Fruit fly (Drosophila melanogaster) whole organism, embryonic: Measurements from ENCODE around the gene dyw.

Source experiments
- Awh ChIP-seq: fragments of 200-800 bp; sonication (Bioruptor generic); IDR thresholded peaks from 2 replicates; pipeline ENCODE4, ENCODE4 v1.3.6; 2022; ENCODE audit warnings: missing biosample characterization, missing genetic modification characterization
- B-H1 ChIP-seq: fragments of 200-800 bp; sonication (Bioruptor generic); IDR thresholded peaks from 3 replicates; pipeline ENCODE4 v1.3.6; 2022; ENCODE audit warnings: missing biosample characterization, missing genetic modification characterization
- CG10274 ChIP-seq: fragments of 200-800 bp; sonication (Bioruptor generic); optimal IDR thresholded peaks from 3 replicates; lab custom pipeline; 2017; ENCODE audit warnings: missing biosample characterization, mild to moderate bottlenecking, missing genetic modification characterization
- CG11085 ChIP-seq: fragments of 200-800 bp; sonication (Bioruptor generic); IDR thresholded peaks from 2 replicates; pipeline ENCODE4 v1.3.6; 2022; ENCODE audit warnings: missing biosample characterization, missing genetic modification characterization
- CG12236 ChIP-seq: fragments of 200-800 bp; sonication (Bioruptor generic); optimal IDR thresholded peaks from 2 replicates; lab custom pipeline; 2016; ENCODE audit warnings: missing biosample characterization, missing genetic modification characterization
- CG12299 ChIP-seq: fragments of 200-800 bp; sonication (Bioruptor generic); optimal IDR thresholded peaks from 2 replicates; lab custom pipeline; 2018; ENCODE audit warnings: missing biosample characterization, mild to moderate bottlenecking, missing genetic modification characterization
- CG14014 ChIP-seq: fragments of 200-800 bp; sonication (Bioruptor generic); IDR thresholded peaks from 2 replicates; pipeline ENCODE4 v1.3.6; 2022; ENCODE audit warnings: missing biosample characterization, missing genetic modification characterization
- CG15011 ChIP-seq: fragments of 200-800 bp; sonication (Bioruptor generic); optimal IDR thresholded peaks from 3 replicates; lab custom pipeline; 2018; ENCODE audit warnings: missing biosample characterization, mild to moderate bottlenecking, missing genetic modification characterization
- CG15269 ChIP-seq: fragments of 200-800 bp; sonication (Bioruptor generic); optimal IDR thresholded peaks from 2 replicates; lab custom pipeline; 2018; ENCODE audit warnings: missing biosample characterization, mild to moderate bottlenecking, missing genetic modification characterization, moderate library complexity
- CG15514 ChIP-seq: fragments of 200-800 bp; sonication (Bioruptor generic); optimal IDR thresholded peaks from 3 replicates; lab custom pipeline; 2017; ENCODE audit warnings: missing biosample characterization, missing genetic modification characterization, mild to moderate bottlenecking, moderate library complexity, missing genetic modification reagents
- CG17186 ChIP-seq: fragments of 200-800 bp; sonication (Bioruptor generic); optimal IDR thresholded peaks from 3 replicates; lab custom pipeline; 2017; ENCODE audit warnings: missing biosample characterization, missing genetic modification reagents, missing genetic modification characterization
- CG17359 ChIP-seq: fragments of 200-800 bp; sonication (Bioruptor generic); optimal IDR thresholded peaks from 3 replicates; lab custom pipeline; 2018; ENCODE audit warnings: missing biosample characterization, mild to moderate bottlenecking, missing genetic modification characterization, moderate library complexity
- CG18262 ChIP-seq: fragments of 200-800 bp; optimal IDR thresholded peaks from 3 replicates; lab custom pipeline; 2019; ENCODE audit warnings: missing biosample characterization, mild to moderate bottlenecking, missing genetic modification characterization, moderate library complexity
- CG2129 ChIP-seq: fragments of 200-800 bp; sonication (Bioruptor generic); IDR thresholded peaks from 2 replicates; pipeline ENCODE4 v1.3.6; 2022; ENCODE audit warnings: missing biosample characterization, missing genetic modification characterization; ENCODE audit not compliant: partially characterized antibody
- CG2202 ChIP-seq: fragments of 200-800 bp; sonication (Bioruptor generic); optimal IDR thresholded peaks from 2 replicates; lab custom pipeline; 2018; ENCODE audit warnings: missing biosample characterization, mild to moderate bottlenecking, missing genetic modification characterization
- CG43689 ChIP-seq: fragments of 200-800 bp; sonication (Bioruptor generic); IDR thresholded peaks from 2 replicates; pipeline ENCODE4 v1.3.6; 2022; ENCODE audit warnings: missing biosample characterization, missing genetic modification characterization
- CG6175 ChIP-seq: fragments of 200-800 bp; sonication (Bioruptor generic); IDR thresholded peaks from 3 replicates; pipeline ENCODE4 v1.3.6; 2022; ENCODE audit warnings: missing biosample characterization, missing genetic modification characterization
- CG6813 ChIP-seq: fragments of 200-800 bp; sonication (Bioruptor generic); optimal IDR thresholded peaks from 2 replicates; lab custom pipeline; 2017; ENCODE audit warnings: missing biosample characterization, missing genetic modification characterization, mild to moderate bottlenecking, moderate library complexity, missing genetic modification reagents
- CG7786 ChIP-seq: fragments of 200-800 bp; sonication (Bioruptor generic); optimal IDR thresholded peaks from 2 replicates; lab custom pipeline; 2016; ENCODE audit warnings: missing biosample characterization, missing genetic modification characterization
- CG9437 ChIP-seq: fragments of 200-800 bp; sonication (Bioruptor generic); optimal IDR thresholded peaks from 2 replicates; lab custom pipeline; 2018; ENCODE audit warnings: missing biosample characterization, mild to moderate bottlenecking, missing genetic modification characterization
- CoRest ChIP-seq: fragments of 200-800 bp; sonication (Bioruptor generic); optimal IDR thresholded peaks from 3 replicates; lab custom pipeline; 2018; ENCODE audit warnings: missing biosample characterization, mild to moderate bottlenecking, missing genetic modification characterization, moderate library complexity
- Dek ChIP-seq: fragments of 200-800 bp; sonication (Bioruptor generic); optimal IDR thresholded peaks from 3 replicates; lab custom pipeline; 2019; ENCODE audit warnings: missing biosample characterization, mild to moderate bottlenecking, missing genetic modification characterization, moderate library complexity
- HHEX ChIP-seq: fragments of 200-800 bp; sonication (Bioruptor generic); optimal IDR thresholded peaks from 3 replicates; lab custom pipeline; 2017; ENCODE audit warnings: missing biosample characterization, mild to moderate bottlenecking, missing genetic modification characterization, missing genetic modification reagents
- MBD-R2 ChIP-seq: fragments of 200-800 bp; sonication (Bioruptor generic); IDR thresholded peaks from 2 replicates; pipeline ENCODE4 v1.3.6; 2022; ENCODE audit warnings: missing biosample characterization, missing genetic modification characterization
- Myb ChIP-seq: fragments of 200-800 bp; sonication (Bioruptor generic); optimal IDR thresholded peaks from 2 replicates; lab custom pipeline; 2016; ENCODE audit warnings: missing biosample characterization, missing genetic modification characterization
- Neu2 ChIP-seq: fragments of 200-800 bp; sonication (Bioruptor generic); optimal IDR thresholded peaks from 3 replicates; lab custom pipeline; 2016; ENCODE audit warnings: missing biosample characterization, missing genetic modification characterization, borderline replicate concordance
- Nf-YA ChIP-seq: fragments of 200-800 bp; sonication (Bioruptor generic); IDR thresholded peaks from 2 replicates; pipeline ENCODE4 v1.3.6; 2022; ENCODE audit warnings: missing biosample characterization, missing genetic modification characterization
- Sox102F ChIP-seq: fragments of 200-800 bp; sonication (Bioruptor generic); optimal IDR thresholded peaks from 2 replicates; lab custom pipeline; 2018; ENCODE audit warnings: missing biosample characterization, mild to moderate bottlenecking, missing genetic modification characterization, moderate library complexity
- Ssrp ChIP-seq: fragments of 200-800 bp; sonication (Bioruptor generic); optimal IDR thresholded peaks from 2 replicates; lab custom pipeline; 2018; ENCODE audit warnings: missing biosample characterization, mild to moderate bottlenecking, missing genetic modification characterization, moderate library complexity
- Taf1 ChIP-seq: fragments of 200-800 bp; sonication (Bioruptor generic); IDR thresholded peaks from 2 replicates; pipeline ENCODE4 v1.3.6; 2022; ENCODE audit warnings: missing biosample characterization, missing genetic modification characterization
- Trl ChIP-seq, 3 experiments: fragments of >200 bp in 2 of 3; fragments of 200-800 bp in 1 of 3; sonication (Bioruptor generic) in 1 of 3; optimal IDR thresholded peaks; 2 replicates in 1 of 3; 3 replicates in 2 of 3; lab custom pipeline; 2016 to 2017; ENCODE audit warnings: missing biosample characterization in 1 of 3, missing genetic modification characterization in 1 of 3
- Vsx1 ChIP-seq: fragments of 200-800 bp; sonication (Bioruptor generic); optimal IDR thresholded peaks from 2 replicates; lab custom pipeline; 2017; ENCODE audit warnings: missing biosample characterization, mild to moderate bottlenecking, missing genetic modification characterization, missing genetic modification reagents
- bbx ChIP-seq: fragments of 200-800 bp; sonication (Bioruptor generic); IDR thresholded peaks from 2 replicates; pipeline ENCODE4 v1.3.6; 2022; ENCODE audit warnings: missing biosample characterization, missing genetic modification characterization; ENCODE audit not compliant: partially characterized antibody
- btn ChIP-seq: fragments of 200-800 bp; sonication (Bioruptor generic); optimal IDR thresholded peaks from 2 replicates; lab custom pipeline; 2016; ENCODE audit warnings: missing biosample characterization, missing genetic modification characterization
- dysf ChIP-seq: fragments of 200-800 bp; sonication (Bioruptor generic); IDR thresholded peaks from 3 replicates; pipeline ENCODE4 v1.3.6; 2022; ENCODE audit warnings: missing biosample characterization, missing genetic modification characterization
- fru ChIP-seq: fragments of >200 bp; optimal IDR thresholded peaks from 2 replicates; lab custom pipeline; 2017
- gce ChIP-seq: fragments of 200-800 bp; sonication (Bioruptor generic); IDR thresholded peaks from 3 replicates; pipeline ENCODE4 v1.3.6; 2022; ENCODE audit warnings: missing biosample characterization, missing genetic modification characterization
- hbn ChIP-seq: fragments of 200-800 bp; sonication (Bioruptor generic); IDR thresholded peaks from 2 replicates; pipeline ENCODE4 v1.3.6; 2022; ENCODE audit warnings: missing biosample characterization, missing genetic modification characterization; ENCODE audit not compliant: partially characterized antibody
- ken ChIP-seq: fragments of 200-800 bp; sonication (Bioruptor generic); IDR thresholded peaks from 3 replicates; pipeline ENCODE4 v1.3.6; 2022; ENCODE audit warnings: missing biosample characterization, missing genetic modification characterization
- lab ChIP-seq: fragments of 200-800 bp; sonication (Bioruptor generic); optimal IDR thresholded peaks from 3 replicates; lab custom pipeline; 2017; ENCODE audit warnings: missing biosample characterization, missing genetic modification characterization, mild to moderate bottlenecking, moderate library complexity, missing genetic modification reagents
- nerfin-1 ChIP-seq: fragments of 200-800 bp; sonication (Bioruptor generic); optimal IDR thresholded peaks from 3 replicates; lab custom pipeline; 2019; ENCODE audit warnings: missing biosample characterization, mild to moderate bottlenecking, missing genetic modification characterization, moderate library complexity
- nerfin-2 ChIP-seq: fragments of 200-800 bp; sonication (Bioruptor generic); IDR thresholded peaks from 2 replicates; pipeline ENCODE4 v1.3.6; 2022; ENCODE audit warnings: missing biosample characterization, missing genetic modification characterization; ENCODE audit not compliant: partially characterized antibody
- pan ChIP-seq, 4 experiments: fragments of >200 bp in 3 of 4; fragments of 200-800 bp in 1 of 4; sonication (Bioruptor generic) in 1 of 4; optimal IDR thresholded peaks in 3 of 4; IDR thresholded peaks in 1 of 4; 2 replicates each; pipeline versions ENCODE4 v1.3.6 to Lab custom; 2017 to 2022; ENCODE audit warnings: missing biosample characterization in 2 of 4, missing genetic modification characterization in 2 of 4, mixed read lengths in 1 of 4
- pita ChIP-seq: fragments of 200-800 bp; sonication (Bioruptor generic); optimal IDR thresholded peaks from 2 replicates; lab custom pipeline; 2017; ENCODE audit warnings: missing biosample characterization, mild to moderate bottlenecking, missing genetic modification characterization
- row ChIP-seq: fragments of 200-800 bp; sonication (Bioruptor generic); IDR thresholded peaks from 3 replicates; pipeline ENCODE4 v1.3.6; 2022; ENCODE audit warnings: missing biosample characterization, missing genetic modification characterization
- sd ChIP-seq: fragments of 200-800 bp; sonication (Bioruptor generic); optimal IDR thresholded peaks from 3 replicates; lab custom pipeline; 2018; ENCODE audit warnings: missing biosample characterization, mild to moderate bottlenecking, missing genetic modification characterization, moderate library complexity
- sim ChIP-seq: fragments of 200-800 bp; sonication (Bioruptor generic); IDR thresholded peaks from 2 replicates; pipeline ENCODE4 v1.3.6; 2022; ENCODE audit warnings: missing biosample characterization, missing genetic modification characterization
- sug ChIP-seq: fragments of 200-800 bp; optimal IDR thresholded peaks from 2 replicates; lab custom pipeline; 2019; ENCODE audit warnings: missing biosample characterization, mild to moderate bottlenecking, missing genetic modification characterization, moderate library complexity
- vfl ChIP-seq: fragments of 200-800 bp; sonication (Bioruptor generic); optimal IDR thresholded peaks from 2 replicates; lab custom pipeline; 2016; ENCODE audit warnings: missing biosample characterization, missing genetic modification characterization

The dyw gene

dm6 chrX:2732127-2732526, 38.4 kb upstream of the dyw start, which contains the start of the genes ttm50 and CG2712 (continued):
- TF ChIP-seq lab (GFP tag; lab: Kevin White, UChicago), result no peak
- TF ChIP-seq CG6175, result no peak
- no peak for TF ChIP-seq CG43689 (GFP tag; lab: Robert Waterston, UW)
- no peak for TF ChIP-seq CG15269
- peak; percentile 6 for TF ChIP-seq vfl (GFP tag; lab: Kevin White, UChicago)
- no peak for TF ChIP-seq Sox102F
- peak; percentile 14; the same call in 1 of the 2 replicates for TF ChIP-seq CG14014 (GFP tag; lab: Robert Waterston, UW)
- peak; percentile 7 for TF ChIP-seq CG12299 (tag; lab: Kevin White, UChicago)
- peak; percentile 19 for TF ChIP-seq CG9437
- peak; percentile 70; the same call in 2 of the 3 replicates for TF ChIP-seq dysf (GFP tag; lab: Robert Waterston, UW)
- no peak for TF ChIP-seq CG2202 (tag; lab: Kevin White, UChicago)
- TF ChIP-seq pan (optimal IDR thresholded peaks at IDR 0.05; lab: Kevin White, UChicago), result no peak
- TF ChIP-seq pan (GFP tag; optimal IDR thresholded peaks at IDR 0.05 in 1 of 2, IDR thresholded peaks at IDR 0.05 in 1 of 2), result peak in 1 of 2 experiments; percentile 35
- peak; percentile 63 for TF ChIP-seq Dek
- TF ChIP-seq Ssrp (tag; lab: Kevin White, UChicago), result peak; percentile 54
- peak; percentile 19 for TF ChIP-seq CG17359 (tag; lab: Kevin White, UChicago)
- no peak for TF ChIP-seq gce
- no peak for TF ChIP-seq CG2129
- 0 out of 3 replicates have a peak, but pooled peaks have one; percentile 54 for TF ChIP-seq ken (GFP tag; lab: Robert Waterston, UW)
- no peak for TF ChIP-seq CG10274 (GFP tag; lab: Kevin White, UChicago)
- peak; percentile 94 for TF ChIP-seq CG17186
- TF ChIP-seq sd (tag; lab: Kevin White, UChicago), result no peak
- no peak for TF ChIP-seq Awh (GFP tag; lab: Robert Waterston, UW)
- no peak for TF ChIP-seq CG6813 (GFP tag; lab: Kevin White, UChicago)
- no peak for TF ChIP-seq Vsx1 (GFP tag; lab: Kevin White, UChicago)
- peak; percentile 79 for TF ChIP-seq sug (tag; lab: Kevin White, UChicago)
- TF ChIP-seq Trl (optimal IDR thresholded peaks at IDR 0.05; lab: Kevin White, UChicago), result no peak
- TF ChIP-seq Trl (GFP tag; optimal IDR thresholded peaks at IDR 0.05; lab: Kevin White, UChicago), result no peak
- TF ChIP-seq pita, result no peak

DNA sequence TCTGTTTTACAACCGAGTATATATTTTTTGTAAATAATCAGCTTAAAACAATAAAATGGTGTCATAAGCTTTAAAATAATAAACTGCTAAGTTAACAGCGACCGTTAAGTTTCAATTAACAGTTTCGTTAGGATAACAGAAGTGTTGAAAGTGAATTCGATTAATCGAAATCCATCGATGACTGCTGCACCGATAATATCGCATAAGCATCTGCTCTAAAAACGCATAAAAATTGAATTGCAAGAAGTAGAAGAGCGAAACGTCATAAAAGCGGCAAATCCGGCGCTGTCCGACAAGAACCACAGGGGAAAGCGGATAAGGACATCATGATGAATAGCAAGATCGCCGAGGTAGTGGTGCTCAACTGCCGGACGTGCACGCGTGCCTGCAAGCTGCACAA, 33.8 kb upstream of the dyw start, which contains the start of gene dwg:
Gene dwg (plus strand): TSS at position 193 of the 400 bp plus-strand sequence.
- TF ChIP-seq nerfin-2 (GFP tag; lab: Robert Waterston, UW), result peak; percentile 61
- TF ChIP-seq Myb (GFP tag; lab: Kevin White, UChicago), result peak; percentile 77
- TF ChIP-seq CoRest (tag; lab: Kevin White, UChicago), result no peak
- no peak for TF ChIP-seq CG12299 (tag; lab: Kevin White, UChicago)
- TF ChIP-seq CG2129, result peak; percentile 78
- no peak for TF ChIP-seq btn (GFP tag; lab: Kevin White, UChicago)
- peak; percentile 17; the same call in 1 of the 3 replicates for TF ChIP-seq row (GFP tag; lab: Robert Waterston, UW)
- TF ChIP-seq Neu2, result no peak
- TF ChIP-seq CG12236 (GFP tag; lab: Kevin White, UChicago), result no peak
- no peak for TF ChIP-seq nerfin-1 (tag; lab: Kevin White, UChicago)
- no peak for TF ChIP-seq CG18262
- TF ChIP-seq Nf-YA (GFP tag; lab: Robert Waterston, UW), result no peak
- no peak for TF ChIP-seq vfl (GFP tag; lab: Kevin White, UChicago)
- TF ChIP-seq Taf1 (GFP tag; lab: Robert Waterston, UW), result no peak
- TF ChIP-seq HHEX, result no peak
- TF ChIP-seq CG15011 (GFP tag; lab: Kevin White, UChicago), result no peak
- TF ChIP-seq MBD-R2 (GFP tag; lab: Robert Waterston, UW), result peak; percentile 75
- peak; percentile 90 for TF ChIP-seq bbx
- TF ChIP-seq fru, result no peak
- TF ChIP-seq hbn (GFP tag; lab: Robert Waterston, UW), result peak; percentile 83
- no peak for TF ChIP-seq B-H1 (GFP tag; lab: Robert Waterston, UW)
- TF ChIP-seq sim (GFP tag; lab: Robert Waterston, UW), result no peak
- TF ChIP-seq CG7786 (GFP tag; lab: Kevin White, UChicago), result no peak
- no peak for TF ChIP-seq CG11085 (GFP tag; lab: Robert Waterston, UW)
- TF ChIP-seq CG15514 (GFP tag; lab: Kevin White, UChicago), result peak; percentile 57
- TF ChIP-seq sug (tag; lab: Kevin White, UChicago), result no peak
